Worm (Caenorhabditis elegans) whole organism, L4 larva: ENCODE results near the gene eif-3.F.

Source experiments
- F49E8.2 ChIP-seq: sonication (generic microtip); optimal IDR thresholded peaks from 2 replicates; lab custom pipeline; 2016; ENCODE audit warnings: missing compliant biosample characterization, mild to moderate bottlenecking, missing genetic modification characterization, borderline replicate concordance
- R02D3.7 ChIP-seq: fragments of 150-350 bp; sonication (generic microtip); optimal IDR thresholded peaks from 3 replicates; lab custom pipeline; 2014; ENCODE audit warnings: missing biosample characterization, missing genetic modification characterization
- aly-2 ChIP-seq: sonication (generic microtip); optimal IDR thresholded peaks from 2 replicates; lab custom pipeline; 2018; ENCODE audit warnings: missing biosample characterization, missing genetic modification characterization
- daf-8 ChIP-seq: fragments of 200-800 bp; sonication (Bioruptor generic); IDR thresholded peaks from 2 replicates; pipeline ENCODE4 v1.3.6; 2022; ENCODE audit warnings: missing genetic modification characterization, missing compliant biosample characterization
- fos-1 ChIP-seq: fragments of 150-350 bp; optimal IDR thresholded peaks from 2 replicates; lab custom pipeline; 2014; ENCODE audit warnings: missing biosample characterization, missing genetic modification characterization
- lin-15B ChIP-seq: fragments of 150-350 bp; sonication (generic microtip); optimal IDR thresholded peaks from 3 replicates; lab custom pipeline; 2014; ENCODE audit warnings: missing biosample characterization, missing genetic modification characterization
- lir-3 ChIP-seq: sonication (generic microtip); optimal IDR thresholded peaks from 2 replicates; lab custom pipeline; 2016; ENCODE audit warnings: mild to moderate bottlenecking, missing genetic modification characterization, missing compliant biosample characterization
- mdl-1 ChIP-seq, 2 experiments: fragments of 150-350 bp in 1 of 2; sonication (generic microtip) in 1 of 2; optimal IDR thresholded peaks; 2 replicates each; lab custom pipeline; 2014 to 2017; ENCODE audit warnings: missing biosample characterization in 2 of 2, missing genetic modification characterization in 2 of 2
- nhr-237 ChIP-seq: sonication (generic microtip); optimal IDR thresholded peaks from 2 replicates; lab custom pipeline; 2017; ENCODE audit warnings: missing biosample characterization, missing genetic modification characterization
- nhr-28 ChIP-seq: fragments of 150-350 bp; optimal IDR thresholded peaks from 2 replicates; lab custom pipeline; 2014; ENCODE audit warnings: missing biosample characterization, missing genetic modification characterization
- nhr-77 ChIP-seq: fragments of 150-350 bp; optimal IDR thresholded peaks from 2 replicates; lab custom pipeline; 2014; ENCODE audit warnings: missing biosample characterization, missing genetic modification characterization
- pha-4 ChIP-seq, 2 experiments: fragments of 150-350 bp in 1 of 2; fragments of 200-800 bp in 1 of 2; sonication (Bioruptor generic) in 1 of 2; IDR thresholded peaks in 1 of 2; optimal IDR thresholded peaks in 1 of 2; 2 replicates each; pipeline versions ENCODE4 v1.3.6 to Lab custom; 2014 to 2022; ENCODE audit warnings: missing genetic modification characterization in 2 of 2, missing genetic modification reagents in 2 of 2, missing biosample characterization in 1 of 2, missing compliant biosample characterization in 1 of 2
- pqm-1 ChIP-seq: sonication (generic microtip); optimal IDR thresholded peaks from 2 replicates; lab custom pipeline; 2017; ENCODE audit warnings: missing biosample characterization, missing genetic modification characterization

ce11 chrII:9336651-9337050 lies 5.2 kb downstream of the eif-3.F start:
- no peak for TF ChIP-seq nhr-28 (tag; lab: Kevin White, UChicago)
- no peak for TF ChIP-seq nhr-77 (tag; lab: Kevin White, UChicago)
- TF ChIP-seq pha-4 (GFP tag; IDR thresholded peaks at IDR 0.05; lab: Robert Waterston, UW) = no peak
- TF ChIP-seq pha-4 (tag; optimal IDR thresholded peaks at IDR 0.05; lab: Kevin White, UChicago) = no peak
- TF ChIP-seq nhr-237 (tag; lab: Kevin White, UChicago) = no peak
- TF ChIP-seq aly-2 (tag; lab: Kevin White, UChicago) = no peak
- TF ChIP-seq R02D3.7 (tag; lab: Kevin White, UChicago) = no peak
- no peak for TF ChIP-seq mdl-1 (tag; optimal IDR thresholded peaks at IDR 0.05; lab: Kevin White, UChicago)
- no peak for TF ChIP-seq lin-15B (tag; lab: Kevin White, UChicago)
- no peak for TF ChIP-seq fos-1 (tag; lab: Kevin White, UChicago)
- no peak for TF ChIP-seq lir-3 (tag; lab: Kevin White, UChicago)
- no peak for TF ChIP-seq F49E8.2 (tag; lab: Kevin White, UChicago)
- TF ChIP-seq daf-8 = no peak
- TF ChIP-seq pqm-1 (tag; lab: Kevin White, UChicago) = no peak
